Fruit fly (Drosophila melanogaster): Measurements from ENCODE around the gene oc.

oc gene

DNA sequence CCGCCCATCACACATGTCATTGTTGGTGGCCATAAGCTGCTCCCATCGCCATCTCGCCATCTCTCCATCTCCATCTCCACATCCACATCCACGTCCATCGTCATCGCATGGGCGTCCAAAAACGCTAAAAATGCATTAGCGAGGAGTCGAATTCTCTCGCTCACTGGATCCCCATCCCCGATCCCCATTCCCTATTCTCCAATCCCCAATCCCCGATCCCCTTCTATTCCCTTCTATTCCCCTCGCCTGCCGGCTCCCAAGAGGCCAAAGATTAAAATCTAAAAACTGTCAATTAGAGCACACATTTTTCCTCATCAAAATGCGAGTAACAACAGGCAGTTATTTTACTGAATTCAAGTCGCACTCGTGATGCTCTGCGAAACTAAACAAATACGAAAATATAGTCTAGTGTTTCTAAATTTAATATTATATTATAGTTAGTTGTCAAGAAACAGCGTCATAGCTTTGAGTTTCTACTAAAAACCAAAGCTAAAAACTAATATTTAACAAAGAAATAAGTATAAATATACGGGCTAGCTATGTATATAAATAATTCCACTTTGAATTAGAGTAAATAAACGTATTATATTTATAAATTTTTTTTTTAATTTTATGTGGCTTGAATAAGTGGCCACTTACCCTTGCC is 33.6 kb downstream of the oc start (continued):
- TF ChIP-seq Hmx (GFP tag; optimal IDR thresholded peaks at IDR 0.05) (no peak), lbe (GFP tag; optimal IDR thresholded peaks at IDR 0.05) (no peak), CG11398 (GFP tag; optimal IDR thresholded peaks at IDR 0.05) (no peak), jing (GFP tag; optimal IDR thresholded peaks at IDR 0.05) (no peak), CG17912 (GFP tag; optimal IDR thresholded peaks at IDR 0.05) (no peak), pnt (GFP tag; optimal IDR thresholded peaks at IDR 0.05) (no peak), dmrt11E (tag; optimal IDR thresholded peaks at IDR 0.05) (peak; percentile 44), CG12219 (GFP tag; optimal IDR thresholded peaks at IDR 0.05) (no peak), lola (GFP tag; optimal IDR thresholded peaks at IDR 0.05) (peak in 1 of 3 experiments; percentile 21), grn (GFP tag; optimal IDR thresholded peaks at IDR 0.05) (peak; percentile 4), trh (GFP tag; optimal IDR thresholded peaks at IDR 0.05) (no peak), gem (tag; optimal IDR thresholded peaks at IDR 0.05) (peak; percentile 35), Hr3 (GFP tag; optimal IDR thresholded peaks at IDR 0.05) (no peak), oc (tag; optimal IDR thresholded peaks at IDR 0.05) (peak; percentile 79), CG7271 (tag; optimal IDR thresholded peaks at IDR 0.05) (no peak)

DNA sequence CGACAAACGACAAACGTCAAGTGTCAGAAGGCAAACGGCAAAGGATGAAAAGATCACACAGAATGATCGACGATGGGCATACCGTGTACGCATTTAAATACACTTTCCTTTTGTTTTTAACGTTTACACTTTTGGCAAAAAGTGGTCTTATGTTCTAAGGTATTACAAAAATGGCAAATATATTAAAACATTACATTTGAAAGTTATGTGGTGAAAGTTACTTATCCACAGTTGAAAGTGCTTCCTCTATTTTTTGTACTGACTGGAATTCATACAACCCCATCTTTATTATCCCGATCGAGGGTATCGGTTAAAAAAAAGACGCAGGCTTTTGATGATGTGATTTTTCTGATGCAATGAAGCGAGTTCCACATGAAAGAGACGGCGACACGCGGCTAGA is 34.2 kb downstream of the oc start:
- TF ChIP-seq BtbVII (GFP tag; optimal IDR thresholded peaks at IDR 0.05) (no peak), CG18011 (GFP tag; optimal IDR thresholded peaks at IDR 0.05) (no peak), Oli (tag; optimal IDR thresholded peaks at IDR 0.05) (no peak), dmrt99B (tag; optimal IDR thresholded peaks at IDR 0.05) (no peak), Rfx (GFP tag; IDR thresholded peaks at IDR 0.05) (no peak), CG15696 (tag; optimal IDR thresholded peaks at IDR 0.05) (no peak), nau (GFP tag; optimal IDR thresholded peaks at IDR 0.05) (no peak), CG31224 (GFP tag; IDR thresholded peaks at IDR 0.05) (no peak), row (GFP tag; IDR thresholded peaks at IDR 0.05) (0 out of 3 replicates have a peak, but pooled peaks have one; percentile 29), D19B (GFP tag; optimal IDR thresholded peaks at IDR 0.05) (peak; percentile 13), dmrt11E (tag; optimal IDR thresholded peaks at IDR 0.05) (peak; percentile 8), sens (GFP tag) (peak; percentile 62), CoRest (tag; optimal IDR thresholded peaks at IDR 0.05) (no peak), Nf-YC (tag; optimal IDR thresholded peaks at IDR 0.05) (no peak), eve (GFP tag; optimal IDR thresholded peaks at IDR 0.05) (no peak), Fer1 (GFP tag; optimal IDR thresholded peaks at IDR 0.05) (no peak), CG7963 (GFP tag; IDR thresholded peaks at IDR 0.05; ENCODE audit: partially characterized antibody) (no peak), CkIIα-i1 (GFP tag; IDR thresholded peaks at IDR 0.05) (no peak), ci (GFP tag; IDR thresholded peaks at IDR 0.05) (no peak), dan (GFP tag; IDR thresholded peaks at IDR 0.05) (no peak), pho (GFP tag; optimal IDR thresholded peaks at IDR 0.05) (no peak), mld (GFP tag; IDR thresholded peaks at IDR 0.05; ENCODE audit: partially characterized antibody) (no peak)

DNA sequence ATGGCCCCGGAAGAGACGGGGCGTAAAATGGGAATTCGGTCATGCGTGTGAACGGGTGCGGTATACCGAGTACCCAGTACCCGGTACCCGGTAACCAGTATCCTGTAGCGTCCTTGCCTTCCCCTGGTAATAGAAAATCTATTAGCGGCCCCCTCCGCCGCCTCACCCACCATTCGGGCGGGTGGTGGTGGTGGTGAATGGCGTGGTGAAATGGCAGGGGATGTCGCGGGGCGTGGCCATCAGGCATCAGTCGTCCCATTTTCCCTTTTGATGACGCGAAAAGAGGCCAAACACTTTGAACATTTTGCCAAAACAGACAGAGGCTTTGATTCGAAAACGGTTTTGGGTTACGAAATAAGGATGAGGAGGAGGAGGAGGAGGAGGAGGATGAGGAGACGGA is 42.6 kb downstream of the oc start:
- TF ChIP-seq zen (tag; optimal IDR thresholded peaks at IDR 0.05) (no peak), crol (GFP tag; IDR thresholded peaks at IDR 0.05) (peak; percentile 33; the same call in 1 of the 2 replicates), H15 (GFP tag; IDR thresholded peaks at IDR 0.05) (no peak), E2f2 (GFP tag; IDR thresholded peaks at IDR 0.05) (no peak), cg (GFP tag; optimal IDR thresholded peaks at IDR 0.05) (no peak), pfk (GFP tag; optimal IDR thresholded peaks at IDR 0.05) (no peak), Hey (tag; optimal IDR thresholded peaks at IDR 0.05) (peak; percentile 32), Hr39 (optimal IDR thresholded peaks at IDR 0.05) (peak; percentile 59), ken (GFP tag; IDR thresholded peaks at IDR 0.05) (no peak), CHES-1-like (GFP tag; optimal IDR thresholded peaks at IDR 0.05) (no peak), tap (tag; optimal IDR thresholded peaks at IDR 0.05) (no peak), bcd (GFP tag; optimal IDR thresholded peaks at IDR 0.05) (no peak), Dbx (GFP tag; IDR thresholded peaks at IDR 0.05) (no peak), YL-1 (GFP tag; optimal IDR thresholded peaks at IDR 0.05) (no peak), Sry-β (GFP tag; optimal IDR thresholded peaks at IDR 0.05) (no peak)
